Fruit fly (Drosophila melanogaster): ENCODE data around the gene CG7560.
A peak's percentile ranks its signal among the peaks of the same experiment; 100 is the strongest.

The CG7560 gene

dm6 chr3L:11400262-11400661 is 24.7 kb upstream of the CG7560 start (continued):
- peak; percentile 39; the same call in 1 of the 3 replicates for TF ChIP-seq Dbx (GFP tag; IDR thresholded peaks at IDR 0.05)
- TF ChIP-seq CG3726 (GFP tag; IDR thresholded peaks at IDR 0.05) = 0 out of 3 replicates have a peak, but pooled peaks have one; percentile 25
- TF ChIP-seq Ets65A (GFP tag) = peak; percentile 57
- TF ChIP-seq lov (optimal IDR thresholded peaks at IDR 0.05) = no peak
- 0 out of 3 replicates have a peak, but pooled peaks have one; percentile 54 for TF ChIP-seq lov (GFP tag; IDR thresholded peaks at IDR 0.05)
- TF ChIP-seq tll (GFP tag; optimal IDR thresholded peaks at IDR 0.05) = no peak
- no peak for TF ChIP-seq Atf-2 (GFP tag; optimal IDR thresholded peaks at IDR 0.05)
- TF ChIP-seq CG13287 (GFP tag; IDR thresholded peaks at IDR 0.05; ENCODE audit: partially characterized antibody) = no peak
- no peak for TF ChIP-seq CG4404 (GFP tag; IDR thresholded peaks at IDR 0.05)
- TF ChIP-seq sima (GFP tag; optimal IDR thresholded peaks at IDR 0.05) = no peak
- no peak for TF ChIP-seq fd64A (GFP tag; optimal IDR thresholded peaks at IDR 0.05)
- 0 out of 2 replicates have a peak, but pooled peaks have one; percentile 13 for TF ChIP-seq sob (GFP tag; IDR thresholded peaks at IDR 0.05)
- no peak for TF ChIP-seq knrl (GFP tag; IDR thresholded peaks at IDR 0.05; ENCODE audit: partially characterized antibody)

dm6 chr3L:11400673-11401186 is 24.2 kb upstream of the CG7560 start:
- no peak for TF ChIP-seq Fer1 (GFP tag; optimal IDR thresholded peaks at IDR 0.05)
- no peak for TF ChIP-seq Adf1 (GFP tag; IDR thresholded peaks at IDR 0.05)
- no peak for TF ChIP-seq CG11093 (GFP tag; IDR thresholded peaks at IDR 0.05)
- peak; percentile 61 for TF ChIP-seq crol (GFP tag; IDR thresholded peaks at IDR 0.05)
- no peak for TF ChIP-seq bigmax (GFP tag; optimal IDR thresholded peaks at IDR 0.05)
- no peak; the same call in 1 of the 2 replicates for TF ChIP-seq seq (GFP tag; IDR thresholded peaks at IDR 0.05)
- no peak for TF ChIP-seq croc (GFP tag; conservative IDR thresholded peaks at IDR 0.05)
- TF ChIP-seq CG7372 (GFP tag; IDR thresholded peaks at IDR 0.05) = no peak
- no peak for TF ChIP-seq CG6813 (GFP tag; optimal IDR thresholded peaks at IDR 0.05)
- no peak for TF ChIP-seq CG16779 (GFP tag; IDR thresholded peaks at IDR 0.05)
- no peak for TF ChIP-seq cwo (GFP tag; optimal IDR thresholded peaks at IDR 0.05)
- TF ChIP-seq tna (GFP tag; IDR thresholded peaks at IDR 0.05; ENCODE audit: partially characterized antibody) = no peak
- TF ChIP-seq CG6683 (GFP tag; optimal IDR thresholded peaks at IDR 0.05) = no peak
- TF ChIP-seq dm (GFP tag; optimal IDR thresholded peaks at IDR 0.05) = no peak
- TF ChIP-seq CG12391 (tag; optimal IDR thresholded peaks at IDR 0.05) = peak; percentile 10
- TF ChIP-seq CG7745 (tag; optimal IDR thresholded peaks at IDR 0.05) = no peak
- TF ChIP-seq Dip3 (GFP tag; optimal IDR thresholded peaks at IDR 0.05) = no peak
- no peak for TF ChIP-seq YL-1 (GFP tag; optimal IDR thresholded peaks at IDR 0.05)
- TF ChIP-seq Elba2 (GFP tag; optimal IDR thresholded peaks at IDR 0.05) = no peak
- peak; percentile 9 for TF ChIP-seq CG2712 (tag; optimal IDR thresholded peaks at IDR 0.05)
- TF ChIP-seq row (GFP tag; IDR thresholded peaks at IDR 0.05) = peak; percentile 72; the same call in 2 of the 3 replicates
- no peak for TF ChIP-seq Chrac-16 (GFP tag; optimal IDR thresholded peaks at IDR 0.05)
- TF ChIP-seq Asciz (GFP tag; optimal IDR thresholded peaks at IDR 0.05) = peak; percentile 2
- TF ChIP-seq CG1529 (GFP tag; optimal IDR thresholded peaks at IDR 0.05) = no peak
- TF ChIP-seq E2f2 (GFP tag; IDR thresholded peaks at IDR 0.05) = no peak
- no peak for TF ChIP-seq CG11723 (GFP tag; optimal IDR thresholded peaks at IDR 0.05)
- no peak for TF ChIP-seq CG4820 (GFP tag; optimal IDR thresholded peaks at IDR 0.05)
- no peak for TF ChIP-seq CG17612 (GFP tag; IDR thresholded peaks at IDR 0.05)
- no peak for TF ChIP-seq dpn (GFP tag; optimal IDR thresholded peaks at IDR 0.05)
- TF ChIP-seq Vsx1 (GFP tag; optimal IDR thresholded peaks at IDR 0.05) = no peak
- TF ChIP-seq NfI (GFP tag; optimal IDR thresholded peaks at IDR 0.05) = no peak
- no peak for TF ChIP-seq pho (GFP tag; optimal IDR thresholded peaks at IDR 0.05)
- TF ChIP-seq Doc3 (GFP tag; IDR thresholded peaks at IDR 0.05; ENCODE audit: partially characterized antibody) = no peak
- TF ChIP-seq Eip74EF (GFP tag; optimal IDR thresholded peaks at IDR 0.05) = no peak
- TF ChIP-seq Dek (tag; optimal IDR thresholded peaks at IDR 0.05) = no peak
- no peak for TF ChIP-seq CG10147 (GFP tag; optimal IDR thresholded peaks at IDR 0.05)
- no peak for TF ChIP-seq CG2202 (tag; optimal IDR thresholded peaks at IDR 0.05)
